Fruit fly (Drosophila melanogaster): ENCODE results near the gene eRF3.

DNA sequence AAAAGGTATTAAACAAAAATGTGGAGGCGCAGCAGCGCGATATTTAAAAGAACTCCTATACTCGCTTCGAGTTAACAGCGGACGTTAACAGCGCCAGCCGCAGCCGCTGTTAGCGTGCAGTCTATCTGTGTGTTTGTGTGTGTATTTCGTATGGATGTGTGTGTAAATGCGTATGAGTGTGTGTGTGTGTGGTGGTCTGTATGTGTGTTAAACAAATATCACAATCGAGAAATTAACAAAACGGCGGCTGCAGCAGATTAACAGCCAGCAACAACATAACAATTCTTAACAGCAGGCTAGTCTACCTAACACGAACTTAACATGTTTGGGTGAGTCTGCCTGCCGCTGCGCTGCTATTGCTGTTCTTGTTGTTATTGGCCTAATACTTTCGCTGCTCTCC is 22.9 kb downstream of the eRF3 start:
- TF ChIP-seq esn (GFP tag; optimal IDR thresholded peaks at IDR 0.05) (no peak), CG3032 (tag; optimal IDR thresholded peaks at IDR 0.05) (no peak), CG1621 (tag; optimal IDR thresholded peaks at IDR 0.05) (no peak), CG6792 (GFP tag; optimal IDR thresholded peaks at IDR 0.05) (no peak), CG16779 (tag; optimal IDR thresholded peaks at IDR 0.05) (no peak), CG11762 (GFP tag; optimal IDR thresholded peaks at IDR 0.05; ENCODE audit: insufficient read depth) (no peak), CG10631 (GFP tag; optimal IDR thresholded peaks at IDR 0.05) (no peak), CG6854 (GFP tag; optimal IDR thresholded peaks at IDR 0.05) (no peak), CG7368 (GFP tag; optimal IDR thresholded peaks at IDR 0.05) (no peak), salr (GFP tag; optimal IDR thresholded peaks at IDR 0.05) (no peak), Blimp-1 (GFP tag; optimal IDR thresholded peaks at IDR 0.05) (no peak)

All from whole organism, prepupa.